Worm (Caenorhabditis elegans) whole organism, L3 larva: ENCODE results near the gene str-90.

Experiments used
- R02D3.7 ChIP-seq: fragments of 150-350 bp; optimal IDR thresholded peaks from 2 replicates; lab custom pipeline; 2014; ENCODE audit warnings: missing biosample characterization, missing genetic modification characterization
- ZK546.5 ChIP-seq: sonication (generic microtip); optimal IDR thresholded peaks from 2 replicates; lab custom pipeline; 2017; ENCODE audit warnings: missing biosample characterization, missing genetic modification characterization
- ama-1 ChIP-seq: fragments of 150-350 bp; optimal IDR thresholded peaks from 2 replicates; lab custom pipeline; 2018
- ceh-16 ChIP-seq: sonication (generic microtip); optimal IDR thresholded peaks from 2 replicates; lab custom pipeline; 2017; ENCODE audit warnings: missing biosample characterization, missing genetic modification characterization
- ceh-28 ChIP-seq: fragments of 150-350 bp; optimal IDR thresholded peaks from 2 replicates; lab custom pipeline; 2014; ENCODE audit warnings: missing biosample characterization, missing genetic modification reagents, missing genetic modification characterization
- ceh-9 ChIP-seq: sonication (generic microtip); optimal IDR thresholded peaks from 2 replicates; lab custom pipeline; 2018; ENCODE audit warnings: missing biosample characterization, missing genetic modification characterization
- daf-12 ChIP-seq: fragments of 150-350 bp; optimal IDR thresholded peaks from 2 replicates; lab custom pipeline; 2014; ENCODE audit warnings: missing biosample characterization, missing genetic modification reagents, missing genetic modification characterization
- egl-27 ChIP-seq: sonication (generic microtip); optimal IDR thresholded peaks from 4 replicates; lab custom pipeline; 2017; ENCODE audit warnings: missing biosample characterization, missing genetic modification reagents, missing genetic modification characterization
- egl-5 ChIP-seq: fragments of 150-350 bp; optimal IDR thresholded peaks from 2 replicates; lab custom pipeline; 2017; ENCODE audit warnings: missing biosample characterization, missing genetic modification reagents, missing genetic modification characterization, inconsistent platforms
- elt-2 ChIP-seq: sonication (generic microtip); optimal IDR thresholded peaks from 2 replicates; lab custom pipeline; 2016; ENCODE audit warnings: missing genetic modification reagents, mild to moderate bottlenecking, missing genetic modification characterization, missing compliant biosample characterization
- eor-1 ChIP-seq, 2 experiments: fragments of 150-350 bp; optimal IDR thresholded peaks; 2 replicates each; lab custom pipeline; 2014 to 2018; ENCODE audit warnings: missing biosample characterization in 2 of 2, missing genetic modification characterization in 2 of 2
- fkh-2 ChIP-seq: fragments of 150-350 bp; optimal IDR thresholded peaks from 2 replicates; lab custom pipeline; 2014; ENCODE audit warnings: missing biosample characterization, missing genetic modification reagents, missing genetic modification characterization
- fos-1 ChIP-seq: fragments of 150-350 bp; optimal IDR thresholded peaks from 2 replicates; lab custom pipeline; 2014; ENCODE audit warnings: missing biosample characterization, missing genetic modification characterization
- jun-1 ChIP-seq: fragments of 150-350 bp; optimal IDR thresholded peaks from 2 replicates; lab custom pipeline; 2014; ENCODE audit warnings: missing biosample characterization, missing genetic modification reagents, missing genetic modification characterization
- lin-39 ChIP-seq: fragments of 150-350 bp; optimal IDR thresholded peaks from 2 replicates; lab custom pipeline; 2018; ENCODE audit warnings: missing biosample characterization, missing genetic modification reagents, missing genetic modification characterization
- mdl-1 ChIP-seq: fragments of 150-350 bp; optimal IDR thresholded peaks from 2 replicates; lab custom pipeline; 2014; ENCODE audit warnings: missing biosample characterization, missing genetic modification characterization
- mml-1 ChIP-seq: fragments of 150-350 bp; sonication (generic microtip); optimal IDR thresholded peaks from 3 replicates; lab custom pipeline; 2014; ENCODE audit warnings: missing biosample characterization, missing genetic modification characterization
- nhr-237 ChIP-seq: fragments of 150-350 bp; optimal IDR thresholded peaks from 2 replicates; lab custom pipeline; 2014; ENCODE audit warnings: missing biosample characterization, missing genetic modification characterization
- nhr-28 ChIP-seq: fragments of 150-350 bp; optimal IDR thresholded peaks from 2 replicates; lab custom pipeline; 2014; ENCODE audit warnings: missing biosample characterization, missing genetic modification characterization
- nhr-43 ChIP-seq: sonication (generic microtip); optimal IDR thresholded peaks from 2 replicates; lab custom pipeline; 2016; ENCODE audit warnings: mild to moderate bottlenecking, missing genetic modification characterization, missing compliant biosample characterization; ENCODE audit not compliant: poor library complexity, severe bottlenecking
- nhr-67 ChIP-seq: fragments of 150-350 bp; optimal IDR thresholded peaks from 2 replicates; lab custom pipeline; 2014; ENCODE audit warnings: missing biosample characterization, missing genetic modification characterization
- nhr-76 ChIP-seq: fragments of 150-350 bp; sonication (generic microtip); optimal IDR thresholded peaks from 5 replicates; lab custom pipeline; 2014; ENCODE audit warnings: missing biosample characterization, missing genetic modification characterization
- nhr-77 ChIP-seq: fragments of 150-350 bp; optimal IDR thresholded peaks from 2 replicates; lab custom pipeline; 2014; ENCODE audit warnings: missing biosample characterization, missing genetic modification characterization
- pha-4 ChIP-seq: fragments of 150-350 bp; optimal IDR thresholded peaks from 2 replicates; lab custom pipeline; 2014; ENCODE audit warnings: missing biosample characterization, missing genetic modification reagents, missing genetic modification characterization
- sea-2 ChIP-seq: fragments of 150-350 bp; sonication (generic microtip); optimal IDR thresholded peaks from 4 replicates; lab custom pipeline; 2014; ENCODE audit warnings: missing biosample characterization, missing genetic modification reagents, missing genetic modification characterization
- skn-1 ChIP-seq: fragments of 150-350 bp; optimal IDR thresholded peaks from 2 replicates; lab custom pipeline; 2014; ENCODE audit warnings: missing biosample characterization, missing genetic modification characterization
- snpc-4 ChIP-seq: fragments of 150-350 bp; optimal IDR thresholded peaks from 2 replicates; lab custom pipeline; 2014; ENCODE audit warnings: missing biosample characterization, missing genetic modification characterization
- tbx-2 ChIP-seq: sonication (generic microtip); optimal IDR thresholded peaks from 2 replicates; lab custom pipeline; 2016; ENCODE audit warnings: mild to moderate bottlenecking, missing genetic modification characterization, missing compliant biosample characterization
- unc-39 ChIP-seq: sonication (generic microtip); optimal IDR thresholded peaks from 4 replicates; lab custom pipeline; 2017; ENCODE audit warnings: missing biosample characterization, missing genetic modification characterization
- unc-62 ChIP-seq: fragments of 150-350 bp; sonication (generic microtip); optimal IDR thresholded peaks from 4 replicates; lab custom pipeline; 2014; ENCODE audit warnings: missing biosample characterization, missing genetic modification reagents, missing genetic modification characterization
- zag-1 ChIP-seq: fragments of 150-350 bp; optimal IDR thresholded peaks from 2 replicates; lab custom pipeline; 2014; ENCODE audit warnings: missing biosample characterization, missing genetic modification characterization
- ztf-4 ChIP-seq: fragments of 150-350 bp; optimal IDR thresholded peaks from 2 replicates; lab custom pipeline; 2014; ENCODE audit warnings: missing biosample characterization, missing genetic modification characterization

str-90 gene

ce11 chrV:8102960-8103359 is at the start of gene str-90:
Gene str-90 (plus strand): TSS chrV:8103260.
- TF ChIP-seq sea-2 (GFP tag; lab: Kevin White, UChicago) (no peak), fos-1 (tag; lab: Kevin White, UChicago) (no peak), lin-39 (tag; lab: Kevin White, UChicago) (no peak), R02D3.7 (no peak), nhr-28 (tag; lab: Kevin White, UChicago) (no peak), fkh-2 (tag; lab: Kevin White, UChicago) (no peak), skn-1 (tag; lab: Kevin White, UChicago) (no peak), nhr-76 (no peak), mml-1 (no peak), nhr-43 (tag; lab: Kevin White, UChicago) (no peak), egl-27 (tag; lab: Kevin White, UChicago) (no peak), ceh-16 (no peak), unc-62 (no peak)
- TF ChIP-seq, all 47 proteins: peak for 0

ce11 chrV:8054130-8054529 is 48.9 kb upstream of the str-90 start, which contains the start of gene ZC513.2:
Gene ZC513.2 (plus strand): TSS chrV:8054430.
- TF ChIP-seq ceh-9 (no peak), elt-2 (no peak), nhr-237 (no peak), nhr-43 (tag; lab: Kevin White, UChicago) (no peak), egl-5 (no peak), mdl-1 (tag; lab: Kevin White, UChicago) (no peak), fkh-2 (tag; lab: Kevin White, UChicago) (no peak), ceh-16 (no peak)

ce11 chrV:8055170-8055569 is 47.9 kb upstream of the str-90 start:
- TF ChIP-seq ceh-9 (no peak), nhr-67 (tag; lab: Kevin White, UChicago) (no peak), nhr-77 (tag; lab: Kevin White, UChicago) (no peak), egl-27 (tag; lab: Kevin White, UChicago) (no peak), unc-62 (no peak), tbx-2 (tag; lab: Kevin White, UChicago) (no peak), nhr-28 (tag; lab: Kevin White, UChicago) (no peak), pha-4 (no peak), ama-1 (no peak), skn-1 (tag; lab: Kevin White, UChicago) (no peak), unc-39 (no peak), lin-39 (tag; lab: Kevin White, UChicago) (no peak), egl-5 (no peak), ceh-28 (tag; lab: Kevin White, UChicago) (no peak), nhr-76 (no peak), jun-1 (tag; lab: Kevin White, UChicago) (no peak), eor-1 (tag; optimal IDR thresholded peaks at IDR 0.05; lab: Kevin White, UChicago) (no peak)
- TF ChIP-seq, all 47 proteins: peak for 0

- TF ChIP-seq unc-39, result no peak
- no peak for TF ChIP-seq egl-27 (tag; lab: Kevin White, UChicago)
- TF ChIP-seq sea-2 (GFP tag; lab: Kevin White, UChicago), result no peak
- no peak for TF ChIP-seq egl-5
- no peak for TF ChIP-seq mdl-1 (tag; lab: Kevin White, UChicago)
- TF ChIP-seq ZK546.5 (tag; lab: Kevin White, UChicago), result no peak
Measured at ce11 chrV:8058359-8058758, 44.7 kb upstream of the str-90 start, which contains the start of gene str-138. Gene str-138 (plus strand): TSS chrV:8058659.

- TF ChIP-seq zag-1 (tag; lab: Kevin White, UChicago) (no peak), ztf-4 (tag; lab: Kevin White, UChicago) (no peak), daf-12 (tag; lab: Kevin White, UChicago) (no peak), snpc-4 (tag; lab: Kevin White, UChicago) (no peak), nhr-237 (no peak), ZK546.5 (tag; lab: Kevin White, UChicago) (no peak), sea-2 (GFP tag; lab: Kevin White, UChicago) (no peak), nhr-43 (tag; lab: Kevin White, UChicago) (no peak), fkh-2 (tag; lab: Kevin White, UChicago) (no peak), nhr-67 (tag; lab: Kevin White, UChicago) (no peak), skn-1 (tag; lab: Kevin White, UChicago) (no peak), eor-1 (tag; optimal IDR thresholded peaks at IDR 0.05; lab: Kevin White, UChicago) (no peak)
- TF ChIP-seq, all 47 proteins: peak for 0
Measured at ce11 chrV:8062074-8062473, 41.0 kb upstream of the str-90 start, which contains the start of gene str-139. Gene str-139 (minus strand): TSS chrV:8062174.
